Fruit fly (Drosophila melanogaster) whole organism, embryonic: ENCODE results near the gene Paris.

ENCODE experiments used
- Atf-2 ChIP-seq: fragments of 200-800 bp; sonication (Bioruptor generic); optimal IDR thresholded peaks from 2 replicates; lab custom pipeline; 2016; ENCODE audit warnings: missing biosample characterization, missing genetic modification characterization
- Atf3 ChIP-seq: fragments of 200-800 bp; sonication (Bioruptor generic); optimal IDR thresholded peaks from 3 replicates; lab custom pipeline; 2016; ENCODE audit warnings: missing biosample characterization, missing genetic modification characterization
- CG10565 ChIP-seq: fragments of 200-800 bp; sonication (Bioruptor generic); optimal IDR thresholded peaks from 3 replicates; lab custom pipeline; 2016; ENCODE audit warnings: missing biosample characterization, mild to moderate bottlenecking, missing genetic modification characterization
- CG11696 ChIP-seq: fragments of 200-800 bp; sonication (Bioruptor generic); IDR thresholded peaks from 2 replicates; pipeline ENCODE4 v1.3.6; 2022; ENCODE audit warnings: missing biosample characterization, missing genetic modification characterization
- CG14710 ChIP-seq: fragments of 200-800 bp; sonication (Bioruptor generic); optimal IDR thresholded peaks from 3 replicates; lab custom pipeline; 2019; ENCODE audit warnings: missing biosample characterization, mild to moderate bottlenecking, missing genetic modification characterization, moderate library complexity
- CG16813 ChIP-seq: fragments of 200-800 bp; sonication (Bioruptor generic); IDR thresholded peaks from 3 replicates; pipeline ENCODE4 v1.3.6; 2022; ENCODE audit warnings: missing biosample characterization, missing genetic modification characterization; ENCODE audit not compliant: partially characterized antibody
- CG17612 ChIP-seq: fragments of 200-800 bp; sonication (Bioruptor generic); IDR thresholded peaks from 2 replicates; pipeline ENCODE4 v1.3.6; 2022; ENCODE audit warnings: missing biosample characterization, missing genetic modification characterization
- CG2129 ChIP-seq: fragments of 200-800 bp; sonication (Bioruptor generic); IDR thresholded peaks from 2 replicates; pipeline ENCODE4 v1.3.6; 2022; ENCODE audit warnings: missing biosample characterization, missing genetic modification characterization; ENCODE audit not compliant: partially characterized antibody
- CG2199 ChIP-seq: fragments of 200-800 bp; sonication (Bioruptor generic); IDR thresholded peaks from 3 replicates; pipeline ENCODE4 v1.3.6; 2022; ENCODE audit warnings: missing biosample characterization, missing genetic modification characterization
- CG4282 ChIP-seq: fragments of 200-800 bp; sonication (Bioruptor generic); optimal IDR thresholded peaks from 2 replicates; lab custom pipeline; 2016; ENCODE audit warnings: missing biosample characterization, missing genetic modification characterization
- CG4707 ChIP-seq: fragments of 200-800 bp; sonication (Bioruptor generic); optimal IDR thresholded peaks from 2 replicates; lab custom pipeline; 2018; ENCODE audit warnings: missing biosample characterization, mild to moderate bottlenecking, missing genetic modification characterization, moderate library complexity
- CG7556 ChIP-seq: fragments of 200-800 bp; sonication (Bioruptor generic); optimal IDR thresholded peaks from 2 replicates; lab custom pipeline; 2017; ENCODE audit warnings: missing biosample characterization, mild to moderate bottlenecking, missing genetic modification characterization
- CG8089 ChIP-seq: fragments of 200-800 bp; sonication (Bioruptor generic); optimal IDR thresholded peaks from 3 replicates; lab custom pipeline; 2016; ENCODE audit warnings: missing biosample characterization, missing genetic modification characterization
- Camta ChIP-seq: fragments of 200-800 bp; sonication (Bioruptor generic); optimal IDR thresholded peaks from 2 replicates; lab custom pipeline; 2016; ENCODE audit warnings: missing biosample characterization, missing genetic modification characterization
- Dad ChIP-seq: fragments of 200-800 bp; sonication (Bioruptor generic); optimal IDR thresholded peaks from 3 replicates; lab custom pipeline; 2016; ENCODE audit warnings: missing biosample characterization, missing genetic modification characterization
- Dll ChIP-seq: fragments of 200-800 bp; sonication (Bioruptor generic); IDR thresholded peaks from 4 replicates; pipeline ENCODE4 v1.3.6; 2022; ENCODE audit warnings: missing biosample characterization, missing genetic modification characterization; ENCODE audit not compliant: partially characterized antibody
- Doc2 ChIP-seq: fragments of 200-800 bp; sonication (Bioruptor generic); IDR thresholded peaks from 2 replicates; pipeline ENCODE4 v1.3.6; 2022; ENCODE audit warnings: missing biosample characterization, missing genetic modification characterization
- Eip74EF ChIP-seq, 2 experiments: fragments of 200-800 bp in 1 of 2; fragments of >200 bp in 1 of 2; sonication (Bioruptor generic) in 1 of 2; optimal IDR thresholded peaks; 2 replicates each; lab custom pipeline; 2017 to 2019; ENCODE audit warnings: missing biosample characterization in 2 of 2, missing genetic modification characterization in 2 of 2, mild to moderate bottlenecking in 1 of 2, moderate library complexity in 1 of 2
- Fer2 ChIP-seq: fragments of 200-800 bp; sonication (Bioruptor generic); optimal IDR thresholded peaks from 2 replicates; lab custom pipeline; 2018; ENCODE audit warnings: missing biosample characterization, mild to moderate bottlenecking, missing genetic modification characterization, moderate library complexity
- HLH54F ChIP-seq: fragments of 200-800 bp; sonication (Bioruptor generic); optimal IDR thresholded peaks from 3 replicates; lab custom pipeline; 2016; ENCODE audit warnings: missing biosample characterization, missing genetic modification characterization
- HmgD ChIP-seq: fragments of 200-800 bp; sonication (Bioruptor generic); optimal IDR thresholded peaks from 3 replicates; lab custom pipeline; 2016; ENCODE audit warnings: missing biosample characterization, missing genetic modification characterization
- Hr39 ChIP-seq: fragments of >200 bp; optimal IDR thresholded peaks from 2 replicates; lab custom pipeline; 2017
- Lhr ChIP-seq: fragments of 200-800 bp; sonication (Bioruptor generic); optimal IDR thresholded peaks from 3 replicates; lab custom pipeline; 2017; ENCODE audit warnings: mild to moderate bottlenecking, missing biosample characterization, missing genetic modification reagents, missing genetic modification characterization
- Max ChIP-seq: fragments of 200-800 bp; sonication (Bioruptor generic); optimal IDR thresholded peaks from 2 replicates; lab custom pipeline; 2016; ENCODE audit warnings: missing biosample characterization, mild to moderate bottlenecking, missing genetic modification characterization
- Mrtf ChIP-seq: fragments of 200-800 bp; sonication (Bioruptor generic); IDR thresholded peaks from 3 replicates; pipeline ENCODE4 v1.3.6; 2022; ENCODE audit warnings: missing biosample characterization, missing genetic modification characterization
- Ptx1 ChIP-seq: fragments of 200-800 bp; sonication (Bioruptor generic); IDR thresholded peaks from 2 replicates; pipeline ENCODE4 v1.3.6; 2022; ENCODE audit warnings: missing biosample characterization, missing genetic modification characterization
- Rx ChIP-seq: fragments of 200-800 bp; sonication (Bioruptor generic); IDR thresholded peaks from 2 replicates; pipeline ENCODE4 v1.3.6; 2022; ENCODE audit warnings: missing biosample characterization, missing genetic modification characterization
- Sox100B ChIP-seq: fragments of 200-800 bp; sonication (Bioruptor generic); optimal IDR thresholded peaks from 3 replicates; lab custom pipeline; 2018; ENCODE audit warnings: missing biosample characterization, mild to moderate bottlenecking, missing genetic modification characterization
- Sry-δ ChIP-seq: fragments of 200-800 bp; sonication (Bioruptor generic); optimal IDR thresholded peaks from 2 replicates; lab custom pipeline; 2016; ENCODE audit warnings: missing biosample characterization, missing genetic modification characterization
- az2 ChIP-seq: fragments of 200-800 bp; sonication (Bioruptor generic); optimal IDR thresholded peaks from 3 replicates; lab custom pipeline; 2016; ENCODE audit warnings: missing biosample characterization, missing genetic modification characterization
- bcd ChIP-seq: fragments of 200-800 bp; sonication (Bioruptor generic); optimal IDR thresholded peaks from 2 replicates; lab custom pipeline; 2017; ENCODE audit warnings: missing biosample characterization, mild to moderate bottlenecking, missing genetic modification characterization
- br ChIP-seq: fragments of >200 bp; optimal IDR thresholded peaks from 2 replicates; lab custom pipeline; 2017
- corto ChIP-seq: fragments of 200-800 bp; sonication (Bioruptor generic); optimal IDR thresholded peaks from 2 replicates; lab custom pipeline; 2016; ENCODE audit warnings: missing biosample characterization, mild to moderate bottlenecking, missing genetic modification characterization, moderate library complexity
- dimm ChIP-seq: fragments of 200-800 bp; sonication (Bioruptor generic); IDR thresholded peaks from 2 replicates; pipeline ENCODE4 v1.3.6; 2022; ENCODE audit warnings: missing biosample characterization, missing genetic modification characterization
- ems ChIP-seq: fragments of 200-800 bp; sonication (Bioruptor generic); optimal IDR thresholded peaks from 3 replicates; lab custom pipeline; 2016; ENCODE audit warnings: missing biosample characterization, missing genetic modification characterization
- gem ChIP-seq: fragments of 200-800 bp; sonication (Bioruptor generic); optimal IDR thresholded peaks from 2 replicates; lab custom pipeline; 2019; ENCODE audit warnings: missing biosample characterization, mild to moderate bottlenecking, missing genetic modification characterization, moderate library complexity
- jing ChIP-seq: fragments of 200-800 bp; sonication (Bioruptor generic); optimal IDR thresholded peaks from 2 replicates; lab custom pipeline; 2018; ENCODE audit warnings: missing biosample characterization, mild to moderate bottlenecking, missing genetic modification characterization
- kah ChIP-seq: fragments of 200-800 bp; sonication (Bioruptor generic); optimal IDR thresholded peaks from 2 replicates; lab custom pipeline; 2018; ENCODE audit warnings: missing biosample characterization, mild to moderate bottlenecking, missing genetic modification characterization
- ken ChIP-seq: fragments of 200-800 bp; sonication (Bioruptor generic); IDR thresholded peaks from 3 replicates; pipeline ENCODE4 v1.3.6; 2022; ENCODE audit warnings: missing biosample characterization, missing genetic modification characterization
- lab ChIP-seq: fragments of 200-800 bp; sonication (Bioruptor generic); optimal IDR thresholded peaks from 3 replicates; lab custom pipeline; 2017; ENCODE audit warnings: missing biosample characterization, missing genetic modification characterization, mild to moderate bottlenecking, moderate library complexity, missing genetic modification reagents
- maf-S ChIP-seq: fragments of 200-800 bp; sonication (Bioruptor generic); optimal IDR thresholded peaks from 2 replicates; lab custom pipeline; 2016; ENCODE audit warnings: missing biosample characterization, missing genetic modification characterization
- otp ChIP-seq: fragments of 200-800 bp; sonication (Bioruptor generic); IDR thresholded peaks from 3 replicates; pipeline ENCODE4, ENCODE4 v1.3.6; 2022; ENCODE audit warnings: missing biosample characterization, missing genetic modification characterization
- pan ChIP-seq, 4 experiments: fragments of >200 bp in 3 of 4; fragments of 200-800 bp in 1 of 4; sonication (Bioruptor generic) in 1 of 4; optimal IDR thresholded peaks in 3 of 4; IDR thresholded peaks in 1 of 4; 2 replicates each; pipeline versions ENCODE4 v1.3.6 to Lab custom; 2017 to 2022; ENCODE audit warnings: missing biosample characterization in 2 of 4, missing genetic modification characterization in 2 of 4, mixed read lengths in 1 of 4
- rib ChIP-seq: fragments of 200-800 bp; sonication (Bioruptor generic); IDR thresholded peaks from 2 replicates; pipeline ENCODE4 v1.3.6; 2022; ENCODE audit warnings: missing biosample characterization, missing genetic modification characterization
- sim ChIP-seq: fragments of 200-800 bp; sonication (Bioruptor generic); IDR thresholded peaks from 2 replicates; pipeline ENCODE4 v1.3.6; 2022; ENCODE audit warnings: missing biosample characterization, missing genetic modification characterization
- so ChIP-seq: fragments of 200-800 bp; sonication (Bioruptor generic); IDR thresholded peaks from 3 replicates; pipeline ENCODE4 v1.3.6; 2022; ENCODE audit warnings: missing biosample characterization, missing genetic modification characterization
- tll ChIP-seq, 2 experiments: fragments of 200-800 bp in 1 of 2; fragments of >200 bp in 1 of 2; sonication (Bioruptor generic) in 1 of 2; optimal IDR thresholded peaks; 2 replicates each; lab custom pipeline; 2017 to 2019; ENCODE audit warnings: missing biosample characterization in 2 of 2, missing genetic modification characterization in 2 of 2, mild to moderate bottlenecking in 1 of 2, moderate library complexity in 1 of 2
- vvl ChIP-seq: fragments of 200-800 bp; sonication (Bioruptor generic); IDR thresholded peaks from 2 replicates; pipeline ENCODE4 v1.3.6; 2022; ENCODE audit warnings: missing biosample characterization, missing genetic modification characterization

Paris gene

dm6 chr2L:4458119-4459056 is 5.0 kb upstream of the Paris start, which contains the start of gene RpL27A (continued):
- TF ChIP-seq Rx (peak; percentile 80), Doc2 (GFP tag; lab: Robert Waterston, UW) (no peak), rib (GFP tag; lab: Robert Waterston, UW) (peak; percentile 70), CG4707 (GFP tag; lab: Kevin White, UChicago) (peak; percentile 90), CG10565 (GFP tag; lab: Kevin White, UChicago) (no peak), otp (GFP tag; lab: Robert Waterston, UW) (peak; percentile 86), az2 (GFP tag; lab: Kevin White, UChicago) (peak; percentile 66), Sry-δ (GFP tag; lab: Kevin White, UChicago) (peak; percentile 59), CG17612 (GFP tag; lab: Robert Waterston, UW) (peak; percentile 46; the same call in 1 of the 2 replicates), Max (GFP tag; lab: Kevin White, UChicago) (peak; percentile 75), Hr39 (lab: Kevin White, UChicago) (no peak), Mrtf (GFP tag; lab: Robert Waterston, UW) (peak; percentile 43; the same call in 1 of the 3 replicates), dimm (GFP tag; lab: Robert Waterston, UW) (peak; percentile 49; the same call in 1 of the 2 replicates), Sox100B (GFP tag; lab: Kevin White, UChicago) (peak; percentile 68), Atf3 (peak; percentile 51), CG2199 (GFP tag; lab: Robert Waterston, UW) (0 out of 3 replicates have a peak, but pooled peaks have one; percentile 37), CG4282 (GFP tag; lab: Kevin White, UChicago) (no peak), tll (GFP tag; optimal IDR thresholded peaks at IDR 0.05; lab: Kevin White, UChicago) (no peak), gem (tag; lab: Kevin White, UChicago) (peak; percentile 81), bcd (GFP tag; lab: Kevin White, UChicago) (peak; percentile 85), CG16813 (GFP tag; lab: Robert Waterston, UW) (peak; percentile 65), corto (GFP tag; lab: Kevin White, UChicago) (no peak), ken (GFP tag; lab: Robert Waterston, UW) (peak; percentile 84), maf-S (GFP tag; lab: Kevin White, UChicago) (peak; percentile 53), Camta (GFP tag; lab: Kevin White, UChicago) (peak; percentile 66), CG2129 (GFP tag; lab: Robert Waterston, UW) (no peak), vvl (GFP tag; lab: Robert Waterston, UW) (peak; percentile 92), Lhr (peak; percentile 70), CG14710 (tag; lab: Kevin White, UChicago) (peak; percentile 79), sim (GFP tag; lab: Robert Waterston, UW) (peak; percentile 56; the same call in 1 of the 2 replicates), HLH54F (GFP tag; lab: Kevin White, UChicago) (peak; percentile 30), pan (optimal IDR thresholded peaks at IDR 0.05; lab: Kevin White, UChicago) (no peak), pan (GFP tag; optimal IDR thresholded peaks at IDR 0.05 in 1 of 2, IDR thresholded peaks at IDR 0.05 in 1 of 2) (peak in 1 of 2 experiments; percentile 78), Fer2 (tag; lab: Kevin White, UChicago) (peak; percentile 30), ems (GFP tag; lab: Kevin White, UChicago) (peak; percentile 59), kah (peak; percentile 81), Dll (GFP tag; lab: Robert Waterston, UW) (peak; percentile 32; the same call in 1 of the 4 replicates), Eip74EF (GFP tag; optimal IDR thresholded peaks at IDR 0.05; lab: Kevin White, UChicago) (peak in 1 of 2 experiments; percentile 62), Dad (GFP tag; lab: Kevin White, UChicago) (peak; percentile 45), CG7556 (GFP tag; lab: Kevin White, UChicago) (peak; percentile 69), br (lab: Kevin White, UChicago) (no peak), lab (GFP tag; lab: Kevin White, UChicago) (peak; percentile 93), so (peak; percentile 64; the same call in 2 of the 3 replicates), HmgD (GFP tag; lab: Kevin White, UChicago) (peak; percentile 39), CG8089 (GFP tag; lab: Kevin White, UChicago) (peak; percentile 72), jing (GFP tag; lab: Kevin White, UChicago) (no peak), Atf-2 (GFP tag; lab: Kevin White, UChicago) (peak; percentile 60), Ptx1 (GFP tag; lab: Robert Waterston, UW) (peak; percentile 65), CG11696 (GFP tag; lab: Robert Waterston, UW) (peak; percentile 77)
